Fruit fly (Drosophila melanogaster) whole organism, pupa: ENCODE data around the gene CG5510.

Source experiments
- CG10348 ChIP-seq: fragments of 200-800 bp; sonication (Bioruptor generic); IDR thresholded peaks from 2 replicates; pipeline ENCODE4 v1.3.6; 2022; ENCODE audit warnings: missing biosample characterization, missing genetic modification characterization
- CG12605 ChIP-seq: fragments of 200-800 bp; sonication (Bioruptor generic); IDR thresholded peaks from 2 replicates; pipeline ENCODE4 v1.3.6; 2022; ENCODE audit warnings: missing biosample characterization, missing genetic modification characterization
- CG13204 ChIP-seq: fragments of 200-800 bp; sonication (Bioruptor generic); optimal IDR thresholded peaks from 2 replicates; lab custom pipeline; 2018; ENCODE audit warnings: missing biosample characterization, mild to moderate bottlenecking, missing genetic modification characterization, moderate library complexity
- CG14655 ChIP-seq: fragments of 200-800 bp; sonication (Bioruptor generic); optimal IDR thresholded peaks from 3 replicates; lab custom pipeline; 2017; ENCODE audit warnings: mild to moderate bottlenecking, missing biosample characterization, missing genetic modification reagents, missing genetic modification characterization
- CG15710 ChIP-seq: fragments of 200-800 bp; sonication (Bioruptor generic); optimal IDR thresholded peaks from 2 replicates; lab custom pipeline; 2018; ENCODE audit warnings: missing biosample characterization, mild to moderate bottlenecking, missing genetic modification characterization, moderate library complexity
- CG17806 ChIP-seq: fragments of 200-800 bp; sonication (Bioruptor generic); optimal IDR thresholded peaks from 2 replicates; lab custom pipeline; 2018; ENCODE audit warnings: missing biosample characterization, mild to moderate bottlenecking, missing genetic modification characterization, moderate library complexity
- CG32121 ChIP-seq: fragments of 200-800 bp; sonication (Bioruptor generic); IDR thresholded peaks from 2 replicates; pipeline ENCODE4 v1.3.6; 2022; ENCODE audit warnings: missing biosample characterization, missing genetic modification characterization
- CG34367 ChIP-seq: fragments of 200-800 bp; sonication (Bioruptor generic); optimal IDR thresholded peaks from 2 replicates; lab custom pipeline; 2018; ENCODE audit warnings: missing biosample characterization, mild to moderate bottlenecking, missing genetic modification characterization
- CG4496 ChIP-seq: fragments of 200-800 bp; sonication (Bioruptor generic); IDR thresholded peaks from 3 replicates; pipeline ENCODE4 v1.3.6; 2022; ENCODE audit warnings: missing biosample characterization, missing genetic modification characterization
- CG8159 ChIP-seq: fragments of 200-800 bp; sonication (Bioruptor generic); optimal IDR thresholded peaks from 3 replicates; lab custom pipeline; 2018; ENCODE audit warnings: missing biosample characterization, mild to moderate bottlenecking, missing genetic modification characterization, moderate library complexity
- CG8301 ChIP-seq: fragments of 200-800 bp; sonication (Bioruptor generic); optimal IDR thresholded peaks from 2 replicates; lab custom pipeline; 2018; ENCODE audit warnings: missing biosample characterization, mild to moderate bottlenecking, missing genetic modification characterization
- CG9948 ChIP-seq: fragments of 200-800 bp; sonication (Bioruptor generic); optimal IDR thresholded peaks from 2 replicates; lab custom pipeline; 2018; ENCODE audit warnings: missing biosample characterization, mild to moderate bottlenecking, missing genetic modification characterization, moderate library complexity
- D1 ChIP-seq: fragments of 200-800 bp; sonication (Bioruptor generic); optimal IDR thresholded peaks from 2 replicates; lab custom pipeline; 2018; ENCODE audit warnings: missing biosample characterization, mild to moderate bottlenecking, missing genetic modification characterization, moderate library complexity
- EcR ChIP-seq: fragments of 200-800 bp; sonication (Bioruptor generic); optimal IDR thresholded peaks from 3 replicates; lab custom pipeline; 2019; ENCODE audit warnings: missing biosample characterization, missing genetic modification characterization, mild to moderate bottlenecking, moderate library complexity, missing genetic modification reagents
- Ets98B ChIP-seq: fragments of 200-800 bp; sonication (Bioruptor generic); IDR thresholded peaks from 2 replicates; pipeline ENCODE4 v1.3.6; 2022; ENCODE audit warnings: missing biosample characterization, missing genetic modification characterization
- Pif1A ChIP-seq: fragments of 200-800 bp; sonication (Bioruptor generic); optimal IDR thresholded peaks from 3 replicates; lab custom pipeline; 2016; ENCODE audit warnings: missing biosample characterization, missing genetic modification characterization
- Pif1B ChIP-seq: fragments of 200-800 bp; sonication (Bioruptor generic); optimal IDR thresholded peaks from 3 replicates; lab custom pipeline; 2016; ENCODE audit warnings: missing biosample characterization, missing genetic modification characterization
- Snoo ChIP-seq: fragments of 200-800 bp; sonication (Bioruptor generic); optimal IDR thresholded peaks from 3 replicates; lab custom pipeline; 2017; ENCODE audit warnings: missing biosample characterization, mild to moderate bottlenecking, missing genetic modification characterization, inconsistent platforms
- fd96Ca ChIP-seq: fragments of 200-800 bp; sonication (Bioruptor generic); IDR thresholded peaks from 3 replicates; pipeline ENCODE4 v1.3.6; 2022; ENCODE audit warnings: missing biosample characterization, missing genetic modification characterization
- gl ChIP-seq: fragments of 200-800 bp; sonication (Bioruptor generic); optimal IDR thresholded peaks from 2 replicates; lab custom pipeline; 2018; ENCODE audit warnings: missing biosample characterization, mild to moderate bottlenecking, missing genetic modification characterization
- rn ChIP-seq: fragments of 200-800 bp; sonication (Bioruptor generic); IDR thresholded peaks from 2 replicates; pipeline ENCODE4 v1.3.6; 2022; ENCODE audit warnings: missing biosample characterization, missing genetic modification characterization

Gene CG5510

dm6 chr3R:24141013-24141592 is 28.3 kb downstream of the CG5510 start, which contains the start of gene Kal1:
Gene Kal1 (plus strand): TSS chr3R:24141395.
- TF ChIP-seq CG13204 (GFP tag; lab: Kevin White, UChicago) = peak; percentile 98
- peak; percentile 98 for TF ChIP-seq CG17806 (tag; lab: Kevin White, UChicago)
- TF ChIP-seq Ets98B (GFP tag; lab: Robert Waterston, UW) = peak; percentile 98
- TF ChIP-seq gl (tag; lab: Kevin White, UChicago) = peak; percentile 96
- TF ChIP-seq fd96Ca = peak; percentile 97
- TF ChIP-seq EcR (GFP tag; lab: Kevin White, UChicago) = peak; percentile 79
- peak; percentile 96 for TF ChIP-seq Pif1A
- TF ChIP-seq Pif1B (GFP tag; lab: Kevin White, UChicago) = peak; percentile 97
- peak; percentile 97 for TF ChIP-seq CG4496 (GFP tag; lab: Robert Waterston, UW)
- TF ChIP-seq CG9948 (tag; lab: Kevin White, UChicago) = peak; percentile 97
- TF ChIP-seq CG8159 (tag; lab: Kevin White, UChicago) = peak; percentile 98
- peak; percentile 95 for TF ChIP-seq CG8301 (tag; lab: Kevin White, UChicago)
- peak; percentile 96 for TF ChIP-seq CG14655 (GFP tag; lab: Kevin White, UChicago)
- peak; percentile 92 for TF ChIP-seq D1
- TF ChIP-seq rn (GFP tag; lab: Robert Waterston, UW) = peak; percentile 92
- peak; percentile 98 for TF ChIP-seq CG15710 (tag; lab: Kevin White, UChicago)
- TF ChIP-seq CG10348 (GFP tag; lab: Robert Waterston, UW) = peak; percentile 79
- TF ChIP-seq Snoo = peak; percentile 99
- TF ChIP-seq CG32121 = peak; percentile 98
- peak; percentile 97 for TF ChIP-seq CG34367 (tag; lab: Kevin White, UChicago)
- TF ChIP-seq CG12605 (GFP tag; lab: Robert Waterston, UW) = peak; percentile 98

dm6 chr3R:24139646-24140130 is 29.7 kb downstream of the CG5510 start:
- TF ChIP-seq EcR (GFP tag; lab: Kevin White, UChicago) = no peak
- no peak for TF ChIP-seq Snoo
- TF ChIP-seq CG4496 (GFP tag; lab: Robert Waterston, UW) = 0 out of 3 replicates have a peak, but pooled peaks have one; percentile 16
- TF ChIP-seq, all 21 proteins: peak for 1

dm6 chr3R:24138478-24139455 is 30.6 kb downstream of the CG5510 start:
- TF ChIP-seq CG9948 (tag; lab: Kevin White, UChicago) = no peak
- no peak for TF ChIP-seq fd96Ca
- TF ChIP-seq EcR (GFP tag; lab: Kevin White, UChicago) = no peak
- TF ChIP-seq Pif1A = no peak

- TF ChIP-seq CG10348 (GFP tag; lab: Robert Waterston, UW) (no peak), EcR (GFP tag; lab: Kevin White, UChicago) (peak; percentile 64)
Observed at dm6 chr3R:24137311-24137945, 31.9 kb downstream of the CG5510 start, which contains the start of gene Npc2f. Gene Npc2f (plus strand): TSS chr3R:24137895.

- TF ChIP-seq CG34367 (tag; lab: Kevin White, UChicago) (peak; percentile 4), CG17806 (tag; lab: Kevin White, UChicago) (no peak)
Observed at dm6 chr3R:24134580-24134979, 34.8 kb downstream of the CG5510 start, which contains the start of gene Sec10. Gene Sec10 (plus strand): TSS chr3R:24134831.

dm6 chr3R:24130080-24130479 is 39.3 kb downstream of the CG5510 start, which contains the start of the genes GatB and Tsc1:
Gene GatB (minus strand): TSS chr3R:24130255.
Gene Tsc1 (plus strand): TSS chr3R:24130307.
- no peak for TF ChIP-seq CG14655 (GFP tag; lab: Kevin White, UChicago)
- TF ChIP-seq gl (tag; lab: Kevin White, UChicago) = no peak
- no peak for TF ChIP-seq CG12605 (GFP tag; lab: Robert Waterston, UW)
- no peak for TF ChIP-seq Pif1A
- TF ChIP-seq rn (GFP tag; lab: Robert Waterston, UW) = no peak
- no peak for TF ChIP-seq CG13204 (GFP tag; lab: Kevin White, UChicago)
- TF ChIP-seq CG17806 (tag; lab: Kevin White, UChicago) = no peak
- TF ChIP-seq CG34367 (tag; lab: Kevin White, UChicago) = no peak
- no peak for TF ChIP-seq fd96Ca
- no peak for TF ChIP-seq D1
- TF ChIP-seq CG15710 (tag; lab: Kevin White, UChicago) = no peak
- TF ChIP-seq CG8159 (tag; lab: Kevin White, UChicago) = no peak
- TF ChIP-seq CG4496 (GFP tag; lab: Robert Waterston, UW) = no peak
- TF ChIP-seq CG9948 (tag; lab: Kevin White, UChicago) = no peak
- TF ChIP-seq EcR (GFP tag; lab: Kevin White, UChicago) = no peak
- no peak for TF ChIP-seq CG8301 (tag; lab: Kevin White, UChicago)
- TF ChIP-seq, all 21 proteins: peak for 0
